Worm (Caenorhabditis elegans) whole organism, dauer: ENCODE results near the gene ZC412.10.
"Not testable (repeated sequence)": the region's sequence is repeated elsewhere in the genome, so short reads cannot be mapped to it uniquely, and the experiment has no call there.

Experiments used
- unc-62 ChIP-seq: sonication (generic microtip); optimal IDR thresholded peaks from 2 replicates; lab custom pipeline; 2017; ENCODE audit warnings: missing biosample characterization, missing genetic modification reagents, missing genetic modification characterization

ZC412.10 gene

ce11 chrV:14835075-14835991, 41.3 kb downstream of the ZC412.10 start:
- no peak for TF ChIP-seq unc-62 (GFP tag; lab: Kevin White, UChicago)

ce11 chrV:14833219-14833618, 43.4 kb downstream of the ZC412.10 start:
- TF ChIP-seq unc-62 (GFP tag; lab: Kevin White, UChicago), result no peak

DNA sequence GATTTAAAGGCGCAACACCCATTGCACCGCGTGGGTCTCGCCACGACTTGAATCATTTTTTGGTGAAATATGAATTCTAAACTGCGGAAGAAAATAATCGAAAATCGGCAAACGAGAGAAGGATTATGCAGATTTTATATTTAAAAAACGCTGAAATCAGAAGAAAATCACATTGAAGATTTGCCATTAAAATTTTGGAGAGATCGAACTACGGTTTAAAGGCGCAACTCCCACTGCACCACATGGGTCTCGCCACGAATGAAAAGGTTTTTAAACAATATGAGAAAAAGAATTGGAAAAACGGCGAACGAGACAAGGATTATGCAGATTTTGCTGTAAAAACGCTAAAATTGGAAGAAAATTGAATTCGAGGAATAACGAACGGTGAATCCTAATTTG, 43.8 kb downstream of the ZC412.10 start:
- TF ChIP-seq unc-62 (GFP tag; lab: Kevin White, UChicago), result no peak

ce11 chrV:14832121-14832788, 44.4 kb downstream of the ZC412.10 start:
- TF ChIP-seq unc-62 (GFP tag; lab: Kevin White, UChicago), result no peak

DNA sequence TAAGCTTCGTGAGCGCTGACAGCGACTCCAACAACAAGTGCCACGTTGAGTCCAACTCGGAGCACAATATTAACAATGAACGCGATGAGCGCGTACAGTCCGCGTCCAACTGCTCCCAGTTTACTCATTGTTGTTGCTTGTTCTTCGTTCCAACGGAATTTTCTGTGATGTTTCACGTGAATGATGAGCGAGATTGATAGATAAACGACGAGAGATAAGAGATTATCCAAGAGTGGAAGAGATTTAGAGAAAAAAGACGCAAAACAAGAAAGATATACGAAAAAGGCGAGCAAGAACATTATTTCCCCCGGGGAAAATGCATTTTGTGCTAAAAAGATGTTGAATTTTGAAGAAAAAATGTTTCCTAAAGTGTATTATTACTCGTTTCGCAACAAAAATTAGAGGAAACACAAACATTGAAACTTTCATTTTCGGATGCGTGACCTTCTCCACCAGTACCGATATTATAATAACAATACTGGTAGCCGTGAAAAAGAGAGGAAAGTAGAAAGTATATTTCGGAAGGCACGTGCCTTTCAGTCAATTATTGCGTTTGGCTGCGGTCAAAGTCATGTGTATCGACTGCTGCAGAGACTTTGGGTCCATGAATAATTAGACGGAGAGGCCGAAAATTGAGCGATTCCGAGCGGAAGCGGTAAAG, 45.0 kb downstream of the ZC412.10 start:
- TF ChIP-seq unc-62 (GFP tag; lab: Kevin White, UChicago), result no peak

- TF ChIP-seq unc-62 (GFP tag; lab: Kevin White, UChicago), result no peak
Measured at ce11 chrV:14830267-14831175, 46.1 kb downstream of the ZC412.10 start.

DNA sequence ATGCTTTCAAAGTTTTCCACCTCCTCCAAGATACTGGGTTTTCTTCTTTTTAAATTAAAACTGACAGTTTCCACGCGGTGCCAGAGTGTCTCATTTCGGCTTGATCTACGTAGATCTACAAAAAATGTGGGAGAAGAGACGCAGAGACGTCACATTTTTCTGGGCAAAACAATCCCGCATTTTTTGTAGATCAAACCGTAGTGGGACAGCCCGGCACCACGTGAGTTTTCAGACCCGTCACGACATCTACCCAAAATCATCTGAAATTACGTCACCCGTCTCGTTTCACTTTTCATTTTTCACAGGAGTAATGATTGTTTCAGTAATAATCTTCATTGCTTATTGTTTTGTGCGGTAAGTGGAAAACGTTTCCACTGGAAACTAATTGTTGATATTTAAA, 48.2 kb downstream of the ZC412.10 start:
- no peak for TF ChIP-seq unc-62 (GFP tag; lab: Kevin White, UChicago)

DNA sequence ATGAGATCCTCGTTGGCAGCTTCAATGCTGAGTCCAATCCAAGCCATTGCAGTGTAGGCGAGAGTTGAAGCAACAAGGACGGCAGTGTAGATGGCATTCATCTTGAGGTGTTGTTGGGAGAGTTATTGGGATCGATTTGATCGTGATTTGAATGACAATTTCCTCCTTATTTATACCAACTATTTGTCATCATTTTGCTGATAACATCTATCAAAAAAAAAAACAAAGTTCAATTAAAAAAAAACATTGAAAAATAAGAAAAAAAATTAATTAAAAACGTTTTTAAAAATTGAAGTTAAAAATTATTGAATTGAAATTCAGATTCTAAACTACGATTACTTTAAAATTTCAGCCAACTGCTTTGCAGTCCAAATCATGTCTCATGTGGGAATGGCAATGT, 49.7 kb downstream of the ZC412.10 start, which contains the start of gene nspa-8:
Gene nspa-8, minus strand, starts transcription at position 101 of the 400 bp plus-strand sequence.
- not testable (repeated sequence) for TF ChIP-seq unc-62 (GFP tag; lab: Kevin White, UChicago)
